Worm (Caenorhabditis elegans): ENCODE results near the gene C13F10.7.

The C13F10.7 gene

DNA sequence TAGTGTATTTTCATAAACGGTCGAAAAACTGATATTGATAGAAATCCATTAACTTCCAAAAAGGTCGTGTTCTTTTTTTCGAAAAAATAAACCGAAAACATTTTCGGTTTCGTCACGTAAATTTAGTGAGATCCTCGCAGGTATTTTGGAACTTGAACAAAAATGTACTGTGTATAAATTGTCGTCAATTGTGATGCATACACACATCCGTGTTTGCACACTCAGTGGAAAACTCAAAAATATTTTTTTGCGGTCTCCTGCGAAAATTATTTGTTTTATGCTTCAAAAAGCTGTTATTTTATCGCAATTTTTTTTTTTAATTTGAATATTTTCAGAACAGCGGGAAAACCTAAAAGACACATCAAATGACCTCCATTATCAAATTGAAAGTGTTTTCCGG lies 44.2 kb downstream of the C13F10.7 start, which contains the start of gene cpsf-2:
TSS of gene cpsf-2 (plus strand) at position 330 of the 400 bp plus-strand sequence.
- no peak for TF ChIP-seq nfya-1 (tag; optimal IDR thresholded peaks at IDR 0.05)

DNA sequence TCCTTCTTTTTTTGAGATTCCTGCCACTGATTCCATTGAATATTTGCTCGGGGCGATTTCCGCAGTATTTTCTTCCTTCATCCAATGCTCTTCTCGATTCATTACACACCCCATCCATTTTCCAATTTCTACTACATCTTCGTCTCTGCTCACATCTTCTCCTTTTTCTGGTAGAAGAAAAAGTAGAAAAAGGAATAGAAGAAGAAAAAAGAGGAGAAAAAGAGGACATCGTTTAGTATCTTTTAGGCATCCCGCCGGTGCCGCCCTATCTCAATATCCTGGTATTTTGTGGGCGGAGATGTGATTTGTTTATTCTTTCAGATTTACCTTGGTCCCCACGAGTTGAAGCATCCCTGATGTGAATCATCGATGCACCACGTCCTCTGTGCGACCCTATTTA lies 47.9 kb downstream of the C13F10.7 start, which contains the start of gene lgc-39:
TSS of gene lgc-39 (plus strand) at position 301 of the 400 bp plus-strand sequence.
- TF ChIP-seq che-1 (tag; optimal IDR thresholded peaks at IDR 0.05) (no peak), hlh-8 (tag; optimal IDR thresholded peaks at IDR 0.05) (no peak), T23F11.4 (GFP tag; optimal IDR thresholded peaks at IDR 0.05) (no peak)

Measured in whole organism, late embryonic.